Worm (Caenorhabditis elegans) whole organism, L3 larva: ENCODE results near the gene F55G7.4.

Source experiments
- ama-1 ChIP-seq: fragments of 150-350 bp; optimal IDR thresholded peaks from 2 replicates; lab custom pipeline; 2018
- fkh-10 ChIP-seq: sonication (generic microtip); optimal IDR thresholded peaks from 2 replicates; lab custom pipeline; 2017; ENCODE audit warnings: missing biosample characterization, missing genetic modification reagents, missing genetic modification characterization
- fkh-2 ChIP-seq: fragments of 150-350 bp; optimal IDR thresholded peaks from 2 replicates; lab custom pipeline; 2014; ENCODE audit warnings: missing biosample characterization, missing genetic modification reagents, missing genetic modification characterization
- jun-1 ChIP-seq: fragments of 150-350 bp; optimal IDR thresholded peaks from 2 replicates; lab custom pipeline; 2014; ENCODE audit warnings: missing biosample characterization, missing genetic modification reagents, missing genetic modification characterization
- nfya-1 ChIP-seq: sonication (generic microtip); optimal IDR thresholded peaks from 2 replicates; lab custom pipeline; 2017; ENCODE audit warnings: missing genetic modification characterization, mild to moderate bottlenecking, missing compliant biosample characterization, antibody characterized with exemption, moderate library complexity; ENCODE audit not compliant: insufficient read depth
- nhr-11 ChIP-seq: fragments of 150-350 bp; optimal IDR thresholded peaks from 2 replicates; lab custom pipeline; 2014; ENCODE audit warnings: missing biosample characterization, missing genetic modification characterization
- nhr-28 ChIP-seq: fragments of 150-350 bp; optimal IDR thresholded peaks from 2 replicates; lab custom pipeline; 2014; ENCODE audit warnings: missing biosample characterization, missing genetic modification characterization
- nhr-76 ChIP-seq: fragments of 150-350 bp; sonication (generic microtip); optimal IDR thresholded peaks from 5 replicates; lab custom pipeline; 2014; ENCODE audit warnings: missing biosample characterization, missing genetic modification characterization
- pha-4 ChIP-seq: fragments of 150-350 bp; optimal IDR thresholded peaks from 2 replicates; lab custom pipeline; 2014; ENCODE audit warnings: missing biosample characterization, missing genetic modification reagents, missing genetic modification characterization
- sea-2 ChIP-seq: fragments of 150-350 bp; sonication (generic microtip); optimal IDR thresholded peaks from 4 replicates; lab custom pipeline; 2014; ENCODE audit warnings: missing biosample characterization, missing genetic modification reagents, missing genetic modification characterization
- snpc-4 ChIP-seq: fragments of 150-350 bp; optimal IDR thresholded peaks from 2 replicates; lab custom pipeline; 2014; ENCODE audit warnings: missing biosample characterization, missing genetic modification characterization

DNA sequence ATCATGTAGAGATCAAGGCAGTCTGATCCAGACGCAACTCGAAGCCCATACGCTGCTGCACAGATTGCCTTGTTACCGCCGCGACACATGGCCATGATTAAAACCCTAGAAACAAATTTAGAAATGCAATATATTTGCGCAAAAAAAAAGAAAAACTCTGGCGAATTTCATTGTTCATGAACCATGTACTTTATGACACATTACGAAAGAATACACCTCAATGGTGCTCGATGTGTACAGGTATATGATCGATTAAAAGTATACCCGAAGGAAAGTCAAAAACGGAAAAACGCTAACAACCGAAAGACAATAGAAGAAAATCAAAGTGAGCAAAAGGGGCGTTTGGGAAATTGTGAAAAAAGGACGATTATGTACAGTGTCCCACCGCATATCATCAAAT lies 35.4 kb upstream of the F55G7.4 start, which contains the start of gene Y62H9A.8:
- no peak for TF ChIP-seq snpc-4 (tag; lab: Kevin White, UChicago)
- no peak for TF ChIP-seq nhr-28
- TF ChIP-seq pha-4 = no peak
- no peak for TF ChIP-seq nhr-76 (tag; lab: Kevin White, UChicago)
- no peak for TF ChIP-seq fkh-10 (GFP tag; lab: Kevin White, UChicago)
- no peak for TF ChIP-seq fkh-2 (tag; lab: Kevin White, UChicago)
- no peak for TF ChIP-seq nfya-1 (tag; lab: Kevin White, UChicago)
- no peak for TF ChIP-seq ama-1 (lab: Kevin White, UChicago)
- no peak for TF ChIP-seq sea-2 (GFP tag; lab: Kevin White, UChicago)
- no peak for TF ChIP-seq jun-1
- no peak for TF ChIP-seq nhr-11 (tag; lab: Kevin White, UChicago)
